Fruit fly (Drosophila melanogaster) whole organism, embryonic: Measurements from ENCODE around the gene CG1309.

Source experiments
- ATbp ChIP-seq: fragments of 200-800 bp; sonication (Bioruptor generic); optimal IDR thresholded peaks from 2 replicates; lab custom pipeline; 2017; ENCODE audit warnings: missing biosample characterization, mild to moderate bottlenecking, missing genetic modification characterization, missing genetic modification reagents
- Awh ChIP-seq: fragments of 200-800 bp; sonication (Bioruptor generic); IDR thresholded peaks from 2 replicates; pipeline ENCODE4, ENCODE4 v1.3.6; 2022; ENCODE audit warnings: missing biosample characterization, missing genetic modification characterization
- B-H2 ChIP-seq: fragments of 200-800 bp; sonication (Bioruptor generic); optimal IDR thresholded peaks from 2 replicates; lab custom pipeline; 2018; ENCODE audit warnings: missing biosample characterization, mild to moderate bottlenecking, missing genetic modification characterization
- CG1024 ChIP-seq: fragments of 200-800 bp; sonication (Bioruptor generic); IDR thresholded peaks from 2 replicates; pipeline ENCODE4 v1.3.6; 2022; ENCODE audit warnings: missing biosample characterization, missing genetic modification characterization
- CG10462 ChIP-seq: fragments of 200-800 bp; sonication (Bioruptor generic); optimal IDR thresholded peaks from 2 replicates; lab custom pipeline; 2016; ENCODE audit warnings: missing biosample characterization, missing genetic modification characterization
- CG12236 ChIP-seq: fragments of 200-800 bp; sonication (Bioruptor generic); optimal IDR thresholded peaks from 2 replicates; lab custom pipeline; 2016; ENCODE audit warnings: missing biosample characterization, missing genetic modification characterization
- CG12299 ChIP-seq: fragments of 200-800 bp; sonication (Bioruptor generic); optimal IDR thresholded peaks from 2 replicates; lab custom pipeline; 2018; ENCODE audit warnings: missing biosample characterization, mild to moderate bottlenecking, missing genetic modification characterization
- CG12744 ChIP-seq: fragments of 200-800 bp; sonication (Bioruptor generic); optimal IDR thresholded peaks from 2 replicates; lab custom pipeline; 2016; ENCODE audit warnings: missing biosample characterization, missing genetic modification characterization
- CG13296 ChIP-seq: fragments of 200-800 bp; sonication (Bioruptor generic); optimal IDR thresholded peaks from 3 replicates; lab custom pipeline; 2018; ENCODE audit warnings: missing biosample characterization, mild to moderate bottlenecking, missing genetic modification characterization
- CG13424 ChIP-seq: fragments of 200-800 bp; sonication (Bioruptor generic); optimal IDR thresholded peaks from 2 replicates; lab custom pipeline; 2019; ENCODE audit warnings: missing biosample characterization, mild to moderate bottlenecking, missing genetic modification characterization, moderate library complexity
- CG14667 ChIP-seq: fragments of 200-800 bp; sonication (Bioruptor generic); IDR thresholded peaks from 2 replicates; pipeline ENCODE4 v1.3.6; 2022; ENCODE audit warnings: missing biosample characterization, missing genetic modification characterization
- CG14860 ChIP-seq: fragments of 200-800 bp; sonication (Bioruptor generic); IDR thresholded peaks from 3 replicates; pipeline ENCODE4 v1.3.6; 2022; ENCODE audit warnings: missing biosample characterization, missing genetic modification characterization; ENCODE audit not compliant: partially characterized antibody
- CG2116 ChIP-seq: fragments of 200-800 bp; sonication (Bioruptor generic); optimal IDR thresholded peaks from 3 replicates; lab custom pipeline; 2018; ENCODE audit warnings: missing biosample characterization, mild to moderate bottlenecking, missing genetic modification characterization
- CG31365 ChIP-seq: fragments of 200-800 bp; sonication (Bioruptor generic); optimal IDR thresholded peaks from 2 replicates; lab custom pipeline; 2018; ENCODE audit warnings: missing biosample characterization, mild to moderate bottlenecking, missing genetic modification characterization
- CG32767 ChIP-seq: fragments of 200-800 bp; sonication (Bioruptor generic); IDR thresholded peaks from 2 replicates; pipeline ENCODE4 v1.3.6; 2022; ENCODE audit warnings: missing biosample characterization, missing genetic modification characterization
- CG4404 ChIP-seq: fragments of 200-800 bp; sonication (Bioruptor generic); IDR thresholded peaks from 2 replicates; pipeline ENCODE4 v1.3.6; 2022; ENCODE audit warnings: missing biosample characterization, missing genetic modification characterization
- CG4617 ChIP-seq: fragments of 200-800 bp; sonication (Bioruptor generic); optimal IDR thresholded peaks from 3 replicates; lab custom pipeline; 2016; ENCODE audit warnings: missing biosample characterization, missing genetic modification characterization, borderline replicate concordance
- CG5180 ChIP-seq: fragments of 200-800 bp; sonication (Bioruptor generic); optimal IDR thresholded peaks from 3 replicates; lab custom pipeline; 2017; ENCODE audit warnings: missing biosample characterization, missing genetic modification characterization, mild to moderate bottlenecking, moderate library complexity, missing genetic modification reagents
- Doc3 ChIP-seq: fragments of 200-800 bp; sonication (Bioruptor generic); IDR thresholded peaks from 3 replicates; pipeline ENCODE4 v1.3.6; 2022; ENCODE audit warnings: missing biosample characterization, missing genetic modification characterization; ENCODE audit not compliant: partially characterized antibody
- E2f2 ChIP-seq: fragments of 200-800 bp; sonication (Bioruptor generic); IDR thresholded peaks from 2 replicates; pipeline ENCODE4 v1.3.6; 2022; ENCODE audit warnings: missing biosample characterization, missing genetic modification characterization
- Fer1 ChIP-seq: fragments of 200-800 bp; sonication (Bioruptor generic); optimal IDR thresholded peaks from 2 replicates; lab custom pipeline; 2017; ENCODE audit warnings: missing biosample characterization, mild to moderate bottlenecking, missing genetic modification characterization
- H15 ChIP-seq: fragments of 200-800 bp; sonication (Bioruptor generic); IDR thresholded peaks from 3 replicates; pipeline ENCODE4 v1.3.6; 2022; ENCODE audit warnings: missing biosample characterization, missing genetic modification characterization
- HHEX ChIP-seq: fragments of 200-800 bp; sonication (Bioruptor generic); optimal IDR thresholded peaks from 3 replicates; lab custom pipeline; 2017; ENCODE audit warnings: missing biosample characterization, mild to moderate bottlenecking, missing genetic modification characterization, missing genetic modification reagents
- Hey ChIP-seq: fragments of 200-800 bp; sonication (Bioruptor generic); optimal IDR thresholded peaks from 3 replicates; lab custom pipeline; 2018; ENCODE audit warnings: missing biosample characterization, mild to moderate bottlenecking, missing genetic modification characterization
- Hr78 ChIP-seq, 2 experiments: fragments of 200-800 bp in 1 of 2; fragments of >200 bp in 1 of 2; sonication (Bioruptor generic) in 1 of 2; optimal IDR thresholded peaks; 2 replicates each; lab custom pipeline; 2017 to 2019; ENCODE audit warnings: missing biosample characterization in 2 of 2, missing genetic modification characterization in 2 of 2, mild to moderate bottlenecking in 1 of 2, moderate library complexity in 1 of 2
- MBD-R2 ChIP-seq: fragments of 200-800 bp; sonication (Bioruptor generic); IDR thresholded peaks from 2 replicates; pipeline ENCODE4 v1.3.6; 2022; ENCODE audit warnings: missing biosample characterization, missing genetic modification characterization
- Med ChIP-seq: fragments of 200-800 bp; sonication (Bioruptor generic); peaks from one replicate; lab custom pipeline; 2016; ENCODE audit warnings: missing biosample characterization, missing genetic modification characterization, mild to moderate bottlenecking, inconsistent platforms, moderate library complexity
- Myb ChIP-seq: fragments of 200-800 bp; sonication (Bioruptor generic); optimal IDR thresholded peaks from 2 replicates; lab custom pipeline; 2016; ENCODE audit warnings: missing biosample characterization, missing genetic modification characterization
- YL-1 ChIP-seq: fragments of 200-800 bp; sonication (Bioruptor generic); optimal IDR thresholded peaks from 3 replicates; lab custom pipeline; 2017; ENCODE audit warnings: missing biosample characterization, mild to moderate bottlenecking, missing genetic modification characterization
- ato ChIP-seq: fragments of 200-800 bp; sonication (Bioruptor generic); IDR thresholded peaks from 2 replicates; pipeline ENCODE4 v1.3.6; 2022; ENCODE audit warnings: missing biosample characterization, missing genetic modification characterization; ENCODE audit not compliant: partially characterized antibody
- br ChIP-seq: fragments of >200 bp; optimal IDR thresholded peaks from 2 replicates; lab custom pipeline; 2017
- cas ChIP-seq: fragments of 200-800 bp; sonication (Bioruptor generic); IDR thresholded peaks from 2 replicates; pipeline ENCODE4 v1.3.6; 2022; ENCODE audit warnings: missing biosample characterization, missing genetic modification characterization
- cg ChIP-seq: fragments of 200-800 bp; sonication (Bioruptor generic); optimal IDR thresholded peaks from 3 replicates; lab custom pipeline; 2019; ENCODE audit warnings: missing biosample characterization, mild to moderate bottlenecking, missing genetic modification characterization, moderate library complexity
- dimm ChIP-seq: fragments of 200-800 bp; sonication (Bioruptor generic); IDR thresholded peaks from 2 replicates; pipeline ENCODE4 v1.3.6; 2022; ENCODE audit warnings: missing biosample characterization, missing genetic modification characterization
- fru ChIP-seq: fragments of >200 bp; optimal IDR thresholded peaks from 2 replicates; lab custom pipeline; 2017
- gce ChIP-seq: fragments of 200-800 bp; sonication (Bioruptor generic); IDR thresholded peaks from 3 replicates; pipeline ENCODE4 v1.3.6; 2022; ENCODE audit warnings: missing biosample characterization, missing genetic modification characterization
- gsb-n ChIP-seq: fragments of 200-800 bp; sonication (Bioruptor generic); optimal IDR thresholded peaks from 3 replicates; lab custom pipeline; 2018; ENCODE audit warnings: missing biosample characterization, mild to moderate bottlenecking, missing genetic modification characterization
- klu ChIP-seq: fragments of 200-800 bp; sonication (Bioruptor generic); IDR thresholded peaks from 2 replicates; pipeline ENCODE4 v1.3.6; 2022; ENCODE audit warnings: missing biosample characterization, missing genetic modification characterization
- luna ChIP-seq: fragments of 200-800 bp; sonication (Bioruptor generic); optimal IDR thresholded peaks from 2 replicates; lab custom pipeline; 2016; ENCODE audit warnings: missing biosample characterization, missing genetic modification characterization
- maf-S ChIP-seq: fragments of 200-800 bp; sonication (Bioruptor generic); optimal IDR thresholded peaks from 2 replicates; lab custom pipeline; 2016; ENCODE audit warnings: missing biosample characterization, missing genetic modification characterization
- org-1 ChIP-seq: fragments of 200-800 bp; sonication (Bioruptor generic); optimal IDR thresholded peaks from 2 replicates; lab custom pipeline; 2017; ENCODE audit warnings: missing biosample characterization, missing genetic modification characterization
- pan ChIP-seq, 4 experiments: fragments of >200 bp in 3 of 4; fragments of 200-800 bp in 1 of 4; sonication (Bioruptor generic) in 1 of 4; optimal IDR thresholded peaks in 3 of 4; IDR thresholded peaks in 1 of 4; 2 replicates each; pipeline versions ENCODE4 v1.3.6 to Lab custom; 2017 to 2022; ENCODE audit warnings: missing biosample characterization in 2 of 4, missing genetic modification characterization in 2 of 4, mixed read lengths in 1 of 4
- pzg ChIP-seq: fragments of 200-800 bp; sonication (Bioruptor generic); optimal IDR thresholded peaks from 3 replicates; lab custom pipeline; 2018; ENCODE audit warnings: missing biosample characterization, mild to moderate bottlenecking, missing genetic modification characterization, moderate library complexity
- sima ChIP-seq: fragments of 200-800 bp; sonication (Bioruptor generic); optimal IDR thresholded peaks from 2 replicates; lab custom pipeline; 2016; ENCODE audit warnings: missing biosample characterization, missing genetic modification characterization
- sna ChIP-seq: fragments of 200-800 bp; sonication (Bioruptor generic); IDR thresholded peaks from 2 replicates; pipeline ENCODE4 v1.3.6; 2022; ENCODE audit warnings: missing biosample characterization, missing genetic modification characterization; ENCODE audit not compliant: partially characterized antibody
- ttk ChIP-seq: fragments of 200-800 bp; sonication (Bioruptor generic); IDR thresholded peaks from 2 replicates; pipeline ENCODE4 v2.1.2; 2022; ENCODE audit warnings: missing biosample characterization, missing genetic modification characterization
- tup ChIP-seq: fragments of 200-800 bp; sonication (Bioruptor generic); optimal IDR thresholded peaks from 2 replicates; lab custom pipeline; 2016; ENCODE audit warnings: missing biosample characterization, mild to moderate bottlenecking, missing genetic modification characterization, moderate library complexity
- unpg ChIP-seq: fragments of 200-800 bp; sonication (Bioruptor generic); optimal IDR thresholded peaks from 3 replicates; lab custom pipeline; 2018; ENCODE audit warnings: missing biosample characterization, mild to moderate bottlenecking, missing genetic modification characterization, moderate library complexity
- vnd ChIP-seq: fragments of 200-800 bp; sonication (Bioruptor generic); IDR thresholded peaks from 3 replicates; pipeline ENCODE4 v1.3.6; 2022; ENCODE audit warnings: missing biosample characterization, missing genetic modification characterization; ENCODE audit not compliant: partially characterized antibody

CG1309 gene

dm6 chr3L:4253611-4254300, 5.5 kb upstream of the CG1309 start:
- no peak for TF ChIP-seq E2f2 (GFP tag; lab: Robert Waterston, UW)
- no peak for TF ChIP-seq sima (GFP tag; lab: Kevin White, UChicago)
- no peak for TF ChIP-seq CG31365 (tag; lab: Kevin White, UChicago)
- TF ChIP-seq CG14860 (GFP tag; lab: Robert Waterston, UW) = 0 out of 3 replicates have a peak, but pooled peaks have one; percentile 20
- TF ChIP-seq HHEX (GFP tag; lab: Kevin White, UChicago) = no peak
- no peak for TF ChIP-seq H15
- no peak for TF ChIP-seq klu (GFP tag; lab: Robert Waterston, UW)
- TF ChIP-seq B-H2 (GFP tag; lab: Kevin White, UChicago) = no peak
- peak; percentile 30 for TF ChIP-seq YL-1 (GFP tag; lab: Kevin White, UChicago)
- TF ChIP-seq ATbp (GFP tag; lab: Kevin White, UChicago) = no peak
- TF ChIP-seq Awh (GFP tag; lab: Robert Waterston, UW) = no peak
- TF ChIP-seq CG13296 (GFP tag; lab: Kevin White, UChicago) = no peak
- peak; percentile 26 for TF ChIP-seq MBD-R2 (GFP tag; lab: Robert Waterston, UW)
- TF ChIP-seq CG10462 (GFP tag; lab: Kevin White, UChicago) = no peak
- TF ChIP-seq Med (GFP tag; lab: Kevin White, UChicago) = peak; percentile 20
- no peak for TF ChIP-seq ato
- no peak for TF ChIP-seq gce (GFP tag; lab: Robert Waterston, UW)
- TF ChIP-seq CG32767 (GFP tag; lab: Robert Waterston, UW) = peak; percentile 57; the same call in 1 of the 2 replicates
- peak in 1 of 2 experiments; percentile 54 for TF ChIP-seq Hr78 (GFP tag; optimal IDR thresholded peaks at IDR 0.05; lab: Kevin White, UChicago)
- TF ChIP-seq pzg (GFP tag; lab: Kevin White, UChicago) = peak; percentile 22
- TF ChIP-seq pan (optimal IDR thresholded peaks at IDR 0.05; lab: Kevin White, UChicago) = no peak
- peak in 1 of 2 experiments; percentile 25 for TF ChIP-seq pan (GFP tag; optimal IDR thresholded peaks at IDR 0.05 in 1 of 2, IDR thresholded peaks at IDR 0.05 in 1 of 2)
- no peak for TF ChIP-seq unpg
- TF ChIP-seq cg (GFP tag; lab: Kevin White, UChicago) = peak; percentile 91
- no peak for TF ChIP-seq CG12236 (GFP tag; lab: Kevin White, UChicago)
- TF ChIP-seq CG12299 (tag; lab: Kevin White, UChicago) = no peak
- TF ChIP-seq CG12744 (GFP tag; lab: Kevin White, UChicago) = no peak
- TF ChIP-seq gsb-n = no peak
- TF ChIP-seq ttk (GFP tag; lab: Robert Waterston, UW) = 0 out of 2 replicates have a peak, but pooled peaks have one; percentile 17
- TF ChIP-seq br (lab: Kevin White, UChicago) = no peak
- no peak for TF ChIP-seq CG13424 (tag; lab: Kevin White, UChicago)
- no peak for TF ChIP-seq tup (GFP tag; lab: Kevin White, UChicago)
- no peak for TF ChIP-seq Myb (GFP tag; lab: Kevin White, UChicago)
- no peak for TF ChIP-seq Hey (tag; lab: Kevin White, UChicago)
- peak; percentile 4 for TF ChIP-seq CG5180 (GFP tag; lab: Kevin White, UChicago)
- peak; percentile 46 for TF ChIP-seq CG4617
- TF ChIP-seq CG1024 (GFP tag; lab: Robert Waterston, UW) = no peak
- TF ChIP-seq dimm = no peak
- no peak for TF ChIP-seq CG4404 (GFP tag; lab: Robert Waterston, UW)
- TF ChIP-seq cas (GFP tag; lab: Robert Waterston, UW) = no peak
- no peak for TF ChIP-seq maf-S (GFP tag; lab: Kevin White, UChicago)
- no peak for TF ChIP-seq Doc3 (GFP tag; lab: Robert Waterston, UW)
- no peak for TF ChIP-seq org-1 (GFP tag; lab: Kevin White, UChicago)
- no peak for TF ChIP-seq Fer1 (GFP tag; lab: Kevin White, UChicago)
- no peak for TF ChIP-seq CG2116 (GFP tag; lab: Kevin White, UChicago)
- no peak for TF ChIP-seq luna (GFP tag; lab: Kevin White, UChicago)
- TF ChIP-seq vnd (GFP tag; lab: Robert Waterston, UW) = no peak
- 0 out of 2 replicates have a peak, but pooled peaks have one; percentile 18 for TF ChIP-seq sna (GFP tag; lab: Robert Waterston, UW)
- TF ChIP-seq CG14667 (GFP tag; lab: Robert Waterston, UW) = no peak
- no peak for TF ChIP-seq fru
